Worm (Caenorhabditis elegans) whole organism, L2 larva: Measurements from ENCODE around the gene H40L08.7.

Source experiments
- C34F6.9 ChIP-seq: fragments of 150-350 bp; optimal IDR thresholded peaks from 2 replicates; lab custom pipeline; 2014; ENCODE audit warnings: missing biosample characterization, missing genetic modification characterization
- Y55F3AM.14 ChIP-seq: fragments of 200-800 bp; sonication (Bioruptor generic); optimal IDR thresholded peaks from 2 replicates; lab custom pipeline; 2018; ENCODE audit warnings: mild to moderate bottlenecking, missing genetic modification characterization, missing compliant biosample characterization
- ZK546.5 ChIP-seq: sonication (generic microtip); optimal IDR thresholded peaks from 2 replicates; lab custom pipeline; 2017; ENCODE audit warnings: missing biosample characterization, missing genetic modification characterization
- alr-1 ChIP-seq: fragments of 150-350 bp; optimal IDR thresholded peaks from 2 replicates; lab custom pipeline; 2014; ENCODE audit warnings: missing biosample characterization, missing genetic modification characterization
- ama-1 ChIP-seq: fragments of 150-350 bp; optimal IDR thresholded peaks from 2 replicates; lab custom pipeline; 2018; ENCODE audit warnings: inconsistent platforms
- blmp-1 ChIP-seq: sonication (generic microtip); optimal IDR thresholded peaks from 2 replicates; lab custom pipeline; 2017; ENCODE audit warnings: missing genetic modification characterization, mild to moderate bottlenecking, missing compliant biosample characterization, antibody characterized with exemption, moderate library complexity; ENCODE audit not compliant: insufficient read depth
- ceh-82 ChIP-seq: fragments of 150-350 bp; optimal IDR thresholded peaks from 2 replicates; lab custom pipeline; 2014; ENCODE audit warnings: missing biosample characterization, missing genetic modification characterization
- dmd-4 ChIP-seq: sonication (generic microtip); optimal IDR thresholded peaks from 2 replicates; lab custom pipeline; 2017; ENCODE audit warnings: missing biosample characterization, missing genetic modification characterization
- elt-3 ChIP-seq: sonication (generic microtip); optimal IDR thresholded peaks from 2 replicates; lab custom pipeline; 2017; ENCODE audit warnings: missing biosample characterization, missing genetic modification characterization
- gmeb-1 ChIP-seq: fragments of 150-350 bp; optimal IDR thresholded peaks from 2 replicates; lab custom pipeline; 2014; ENCODE audit warnings: missing biosample characterization, missing genetic modification characterization
- lin-13 ChIP-seq: fragments of 150-350 bp; optimal IDR thresholded peaks from 2 replicates; lab custom pipeline; 2014; ENCODE audit warnings: missing biosample characterization, missing genetic modification reagents, missing genetic modification characterization
- lsy-2 ChIP-seq, 2 experiments: fragments of 150-350 bp in 1 of 2; sonication (generic microtip) in 1 of 2; optimal IDR thresholded peaks; 2 replicates each; lab custom pipeline; 2014 to 2017; ENCODE audit warnings: missing biosample characterization in 2 of 2, missing genetic modification characterization in 2 of 2
- mbf-1 ChIP-seq: sonication (generic microtip); optimal IDR thresholded peaks from 2 replicates; lab custom pipeline; 2017; ENCODE audit warnings: missing biosample characterization, missing genetic modification characterization
- nhr-10 ChIP-seq: sonication (generic microtip); optimal IDR thresholded peaks from 2 replicates; lab custom pipeline; 2017; ENCODE audit warnings: missing biosample characterization, missing genetic modification characterization
- nhr-11 ChIP-seq: fragments of 150-350 bp; optimal IDR thresholded peaks from 2 replicates; lab custom pipeline; 2014; ENCODE audit warnings: missing biosample characterization, missing genetic modification characterization
- nhr-129 ChIP-seq: fragments of 150-350 bp; optimal IDR thresholded peaks from 2 replicates; lab custom pipeline; 2014; ENCODE audit warnings: missing biosample characterization, missing genetic modification characterization
- nhr-23 ChIP-seq: fragments of 150-350 bp; optimal IDR thresholded peaks from 2 replicates; lab custom pipeline; 2014; ENCODE audit warnings: missing biosample characterization, missing genetic modification reagents, missing genetic modification characterization
- nhr-237 ChIP-seq: fragments of 150-350 bp; optimal IDR thresholded peaks from 2 replicates; lab custom pipeline; 2014; ENCODE audit warnings: missing biosample characterization, missing genetic modification characterization
- nhr-25 ChIP-seq: fragments of 150-350 bp; sonication (generic microtip); optimal IDR thresholded peaks from 3 replicates; lab custom pipeline; 2014; ENCODE audit warnings: missing biosample characterization, missing genetic modification characterization
- nhr-6 ChIP-seq: fragments of 150-350 bp; optimal IDR thresholded peaks from 2 replicates; lab custom pipeline; 2014; ENCODE audit warnings: missing biosample characterization, missing genetic modification characterization
- nhr-77 ChIP-seq: fragments of 150-350 bp; optimal IDR thresholded peaks from 2 replicates; lab custom pipeline; 2014; ENCODE audit warnings: missing biosample characterization, missing genetic modification characterization
- peb-1 ChIP-seq: fragments of 150-350 bp; optimal IDR thresholded peaks from 2 replicates; lab custom pipeline; 2014; ENCODE audit warnings: missing biosample characterization, missing genetic modification characterization
- sem-4 ChIP-seq: fragments of 150-350 bp; optimal IDR thresholded peaks from 2 replicates; lab custom pipeline; 2014; ENCODE audit warnings: missing biosample characterization, missing genetic modification reagents, missing genetic modification characterization
- sma-9 ChIP-seq, 2 experiments: fragments of 150-350 bp in 1 of 2; sonication (generic microtip) in 1 of 2; optimal IDR thresholded peaks; 2 replicates each; lab custom pipeline; 2014 to 2016; ENCODE audit warnings: missing genetic modification characterization in 2 of 2, mild to moderate bottlenecking in 1 of 2, missing biosample characterization in 1 of 2, missing compliant biosample characterization in 1 of 2, missing genetic modification reagents in 1 of 2, moderate library complexity in 1 of 2
- snpc-4 ChIP-seq: fragments of 150-350 bp; optimal IDR thresholded peaks from 2 replicates; lab custom pipeline; 2014; ENCODE audit warnings: missing biosample characterization, missing genetic modification characterization
- unc-39 ChIP-seq: fragments of 150-350 bp; optimal IDR thresholded peaks from 2 replicates; lab custom pipeline; 2014; ENCODE audit warnings: missing biosample characterization, missing genetic modification characterization
- zag-1 ChIP-seq: fragments of 150-350 bp; optimal IDR thresholded peaks from 2 replicates; lab custom pipeline; 2014; ENCODE audit warnings: missing biosample characterization, missing genetic modification characterization
- ztf-1 ChIP-seq: fragments of 200-800 bp; sonication (Bioruptor generic); conservative IDR thresholded peaks from 2 replicates; pipeline ENCODE4 v1.3.6; 2022; ENCODE audit warnings: missing genetic modification characterization, missing compliant biosample characterization
- ztf-11 ChIP-seq: sonication (generic microtip); optimal IDR thresholded peaks from 2 replicates; lab custom pipeline; 2017; ENCODE audit warnings: missing biosample characterization, missing genetic modification characterization
- ztf-4 ChIP-seq: fragments of 150-350 bp; optimal IDR thresholded peaks from 2 replicates; lab custom pipeline; 2014; ENCODE audit warnings: missing biosample characterization, missing genetic modification characterization

Gene H40L08.7

ce11 chrX:15040552-15041080, 36.9 kb downstream of the H40L08.7 start, which contains the start of gene C18B12.4 (continued):
- no peak for TF ChIP-seq ztf-1 (GFP tag; lab: Robert Waterston, UW)
- TF ChIP-seq elt-3: no peak
- no peak for TF ChIP-seq nhr-77 (tag; lab: Kevin White, UChicago)

- no peak for TF ChIP-seq blmp-1 (tag; lab: Kevin White, UChicago)
- TF ChIP-seq sma-9 (GFP tag; optimal IDR thresholded peaks at IDR 0.05; lab: Kevin White, UChicago): peak; percentile 6
- no peak for TF ChIP-seq sma-9 (tag; optimal IDR thresholded peaks at IDR 0.05; lab: Kevin White, UChicago)
- TF ChIP-seq unc-39: no peak
- TF ChIP-seq nhr-77 (tag; lab: Kevin White, UChicago): no peak
- no peak for TF ChIP-seq alr-1 (tag; lab: Kevin White, UChicago)
These were observed 37.8 kb downstream of the H40L08.7 start for ce11 chrX:15039696-15040212.

- TF ChIP-seq lsy-2 (tag; optimal IDR thresholded peaks at IDR 0.05; lab: Kevin White, UChicago) (peak in 1 of 2 experiments; percentile 34), nhr-129 (tag; lab: Kevin White, UChicago) (peak; percentile 51), C34F6.9 (tag; lab: Kevin White, UChicago) (peak; percentile 25), sma-9 (GFP tag; optimal IDR thresholded peaks at IDR 0.05; lab: Kevin White, UChicago) (peak; percentile 53), sma-9 (tag; optimal IDR thresholded peaks at IDR 0.05; lab: Kevin White, UChicago) (no peak), ZK546.5 (no peak)
These were observed 38.4 kb downstream of the H40L08.7 start for ce11 chrX:15039029-15039695.

- TF ChIP-seq peb-1 (tag; lab: Kevin White, UChicago) (no peak), nhr-237 (tag; lab: Kevin White, UChicago) (no peak), ztf-4 (peak; percentile 16), lsy-2 (tag; optimal IDR thresholded peaks at IDR 0.05; lab: Kevin White, UChicago) (peak in 1 of 2 experiments; percentile 6), dmd-4 (tag; lab: Kevin White, UChicago) (no peak), nhr-25 (tag; lab: Kevin White, UChicago) (peak; percentile 30)
- TF ChIP-seq, all 48 proteins: peak for 3
These were observed 41.3 kb downstream of the H40L08.7 start for ce11 chrX:15036287-15036686.

ce11 chrX:15035748-15036147, 41.8 kb downstream of the H40L08.7 start:
- no peak for TF ChIP-seq nhr-6 (tag; lab: Kevin White, UChicago)
- no peak for TF ChIP-seq sma-9 (GFP tag; optimal IDR thresholded peaks at IDR 0.05; lab: Kevin White, UChicago)
- no peak for TF ChIP-seq sma-9 (tag; optimal IDR thresholded peaks at IDR 0.05; lab: Kevin White, UChicago)
- TF ChIP-seq nhr-11 (tag; lab: Kevin White, UChicago): no peak
- no peak for TF ChIP-seq nhr-10 (tag; lab: Kevin White, UChicago)
- TF ChIP-seq ceh-82 (tag; lab: Kevin White, UChicago): no peak
- no peak for TF ChIP-seq snpc-4 (tag; lab: Kevin White, UChicago)
- no peak for TF ChIP-seq zag-1 (tag; lab: Kevin White, UChicago)
- no peak for TF ChIP-seq Y55F3AM.14
- no peak for TF ChIP-seq dmd-4 (tag; lab: Kevin White, UChicago)

- TF ChIP-seq Y55F3AM.14 (no peak), peb-1 (tag; lab: Kevin White, UChicago) (no peak), nhr-23 (tag; lab: Kevin White, UChicago) (no peak), sma-9 (GFP tag; optimal IDR thresholded peaks at IDR 0.05; lab: Kevin White, UChicago) (no peak), sma-9 (tag; optimal IDR thresholded peaks at IDR 0.05; lab: Kevin White, UChicago) (no peak), ceh-82 (tag; lab: Kevin White, UChicago) (no peak), C34F6.9 (tag; lab: Kevin White, UChicago) (no peak), lin-13 (no peak), alr-1 (tag; lab: Kevin White, UChicago) (no peak), mbf-1 (no peak), nhr-237 (tag; lab: Kevin White, UChicago) (no peak), ama-1 (lab: Kevin White, UChicago) (no peak), sem-4 (tag; lab: Kevin White, UChicago) (no peak), ztf-11 (no peak), gmeb-1 (tag; lab: Kevin White, UChicago) (no peak)
These were observed 42.8 kb downstream of the H40L08.7 start, which contains the start of gene dsc-1 for ce11 chrX:15034787-15035186. dsc-1 (minus strand) TSS chrX:15034832.
